Fruit fly (Drosophila melanogaster) whole organism, prepupa: ENCODE data around the gene Cpr100A.

ENCODE experiments used
- Blimp-1 ChIP-seq: fragments of 200-800 bp; sonication (Bioruptor generic); optimal IDR thresholded peaks from 3 replicates; lab custom pipeline; 2017; ENCODE audit warnings: missing biosample characterization, missing genetic modification characterization, mild to moderate bottlenecking, moderate library complexity, missing genetic modification reagents
- CG10631 ChIP-seq: fragments of 200-800 bp; sonication (Bioruptor generic); optimal IDR thresholded peaks from 2 replicates; lab custom pipeline; 2016; ENCODE audit warnings: missing biosample characterization, missing genetic modification characterization
- CG31627 ChIP-seq: fragments of 200-800 bp; sonication (Bioruptor generic); optimal IDR thresholded peaks from 3 replicates; lab custom pipeline; 2016; ENCODE audit warnings: missing biosample characterization, missing genetic modification characterization
- CG32006 ChIP-seq: fragments of 200-800 bp; sonication (Bioruptor generic); optimal IDR thresholded peaks from 3 replicates; lab custom pipeline; 2017; ENCODE audit warnings: missing biosample characterization, mild to moderate bottlenecking, missing genetic modification characterization
- CG6808 ChIP-seq: fragments of 200-800 bp; sonication (Bioruptor generic); optimal IDR thresholded peaks from 3 replicates; lab custom pipeline; 2017; ENCODE audit warnings: missing biosample characterization, missing genetic modification characterization, mild to moderate bottlenecking, moderate library complexity, missing genetic modification reagents
- CG7368 ChIP-seq: fragments of 200-800 bp; sonication (Bioruptor generic); optimal IDR thresholded peaks from 3 replicates; lab custom pipeline; 2016; ENCODE audit warnings: missing biosample characterization, missing genetic modification characterization
- Ets21C ChIP-seq: fragments of 200-800 bp; sonication (Bioruptor generic); optimal IDR thresholded peaks from 3 replicates; lab custom pipeline; 2016; ENCODE audit warnings: missing biosample characterization, missing genetic modification characterization
- Sox102F ChIP-seq: fragments of 200-800 bp; sonication (Bioruptor generic); optimal IDR thresholded peaks from 2 replicates; lab custom pipeline; 2016; ENCODE audit warnings: missing biosample characterization, mild to moderate bottlenecking, missing genetic modification characterization
- acj6 ChIP-seq: fragments of 200-800 bp; sonication (Bioruptor generic); optimal IDR thresholded peaks from 3 replicates; lab custom pipeline; 2016; ENCODE audit warnings: missing biosample characterization, missing genetic modification characterization
- dsx ChIP-seq: fragments of 200-800 bp; optimal IDR thresholded peaks from 3 replicates; lab custom pipeline; 2019; ENCODE audit warnings: missing biosample characterization, mild to moderate bottlenecking, missing genetic modification characterization, moderate library complexity; ENCODE audit not compliant: poor library complexity, severe bottlenecking
- esn ChIP-seq: fragments of 200-800 bp; sonication (Bioruptor generic); optimal IDR thresholded peaks from 2 replicates; lab custom pipeline; 2016; ENCODE audit warnings: missing biosample characterization, mild to moderate bottlenecking, missing genetic modification characterization, moderate library complexity
- fd59A ChIP-seq: fragments of 200-800 bp; sonication (Bioruptor generic); optimal IDR thresholded peaks from 2 replicates; lab custom pipeline; 2017; ENCODE audit warnings: missing biosample characterization, mild to moderate bottlenecking, missing genetic modification characterization, missing genetic modification reagents
- svp ChIP-seq: fragments of 200-800 bp; sonication (Bioruptor generic); peaks from one replicate; lab custom pipeline; 2016; ENCODE audit warnings: missing biosample characterization, missing genetic modification characterization
- topi ChIP-seq: fragments of 200-800 bp; sonication (Bioruptor generic); optimal IDR thresholded peaks from 3 replicates; lab custom pipeline; 2016; ENCODE audit warnings: missing biosample characterization, missing genetic modification characterization

DNA sequence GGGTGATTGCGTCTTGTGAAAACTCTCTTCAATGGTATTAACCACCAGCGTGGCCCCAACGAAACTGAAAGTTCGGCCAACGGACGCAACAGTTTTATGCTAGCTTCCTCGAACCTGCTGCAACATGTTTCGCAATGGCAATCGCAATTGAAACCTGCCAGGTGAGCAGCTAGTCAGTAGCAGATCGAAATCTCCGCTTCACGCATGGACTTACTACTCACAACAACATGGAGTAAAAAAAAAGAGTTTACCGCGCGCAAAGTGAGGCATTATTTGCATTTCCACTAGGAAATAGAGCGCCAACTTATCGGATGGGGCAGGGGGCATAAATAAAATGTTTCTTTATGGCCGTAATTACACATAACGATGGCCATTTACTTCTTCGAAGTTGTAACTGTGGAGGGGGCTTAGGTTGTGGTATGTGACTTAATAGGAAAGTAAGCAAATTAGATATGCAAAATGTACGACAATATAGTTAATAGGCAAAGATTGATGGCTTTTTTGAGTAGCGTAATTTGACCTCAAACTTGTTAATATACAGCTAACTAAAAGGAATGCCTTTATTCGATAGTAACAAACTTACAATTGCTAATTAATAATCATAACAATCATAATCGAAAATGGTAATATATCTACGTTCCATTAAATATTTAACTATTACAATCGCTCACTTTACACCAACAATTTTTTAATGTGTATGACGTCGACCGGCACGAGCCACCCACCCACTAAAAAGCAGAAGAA lies 5.2 kb downstream of the Cpr100A start, which contains the start of gene CG15545:
- TF ChIP-seq CG10631 (GFP tag; lab: Kevin White, UChicago), result no peak
- TF ChIP-seq Ets21C (GFP tag; lab: Kevin White, UChicago), result no peak
- no peak for TF ChIP-seq Blimp-1 (GFP tag; lab: Kevin White, UChicago)
- TF ChIP-seq CG7368, result no peak
- TF ChIP-seq dsx, result no peak
- peak; percentile 73 for TF ChIP-seq CG32006 (GFP tag; lab: Kevin White, UChicago)
- TF ChIP-seq CG31627 (GFP tag; lab: Kevin White, UChicago), result no peak
- TF ChIP-seq fd59A (GFP tag; lab: Kevin White, UChicago), result no peak
- TF ChIP-seq CG6808 (GFP tag; lab: Kevin White, UChicago), result no peak
- no peak for TF ChIP-seq Sox102F
- peak; percentile 25 for TF ChIP-seq svp (GFP tag; lab: Kevin White, UChicago)
- no peak for TF ChIP-seq esn (GFP tag; lab: Kevin White, UChicago)
- TF ChIP-seq acj6, result no peak
- no peak for TF ChIP-seq topi (GFP tag; lab: Kevin White, UChicago)
